Worm (Caenorhabditis elegans): ENCODE data around the gene pbo-6.

DNA sequence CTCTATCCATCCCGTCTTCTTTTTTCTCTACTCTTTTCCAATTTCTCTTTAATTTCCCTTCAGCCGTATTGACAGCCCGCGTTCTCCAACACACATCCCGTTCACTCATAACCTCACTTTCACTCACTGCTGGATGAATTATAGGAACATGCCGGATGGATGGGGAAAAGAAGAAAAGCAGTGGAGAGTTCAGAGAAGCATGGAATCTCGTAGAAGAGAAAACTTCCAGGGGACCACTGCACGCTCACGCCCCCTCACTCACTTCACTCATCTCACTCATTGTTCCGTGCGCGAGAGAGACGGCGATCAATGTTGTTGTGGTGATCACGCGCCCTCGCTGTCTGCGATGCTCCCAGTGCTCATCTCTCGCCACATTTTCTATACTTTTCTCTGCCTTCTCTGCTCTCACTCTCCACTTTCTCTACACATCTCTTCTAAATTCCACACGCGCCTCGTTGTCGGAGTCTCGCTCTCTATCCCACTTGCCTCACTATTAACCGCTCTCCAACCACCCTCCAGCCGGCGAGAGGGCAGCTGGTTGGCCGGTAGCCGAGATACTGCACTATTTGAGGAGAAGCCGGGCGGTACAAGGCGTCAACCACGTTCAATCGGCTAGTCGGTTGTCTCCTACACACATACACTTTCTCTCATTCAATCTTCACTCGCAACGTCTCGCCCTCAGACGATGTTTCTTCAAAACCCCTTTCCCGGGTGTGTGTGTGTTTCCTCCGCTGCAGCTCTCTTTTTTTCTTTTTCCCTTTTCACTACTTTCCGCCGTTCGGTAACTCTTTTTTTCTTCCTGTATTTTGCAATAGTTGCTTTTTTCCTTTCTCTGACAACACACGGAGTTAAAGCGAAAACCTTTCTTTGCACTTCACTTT is 51.1 kb downstream of the pbo-6 start:
- TF ChIP-seq elt-3 (tag; optimal IDR thresholded peaks at IDR 0.05) (no peak), nhr-25 (tag; optimal IDR thresholded peaks at IDR 0.05) (peak; percentile 83), egl-27 (tag; optimal IDR thresholded peaks at IDR 0.05) (peak; percentile 86), lsy-2 (tag; optimal IDR thresholded peaks at IDR 0.05) (peak; percentile 69 to 77)
